Worm (Caenorhabditis elegans) whole organism, late embryonic: Measurements from ENCODE around the gene sup-10.

Experiments used
- ama-1 ChIP-seq: fragments of 150-350 bp; optimal IDR thresholded peaks from 2 replicates; lab custom pipeline; 2014
- ceh-2 ChIP-seq: sonication (generic microtip); optimal IDR thresholded peaks from 2 replicates; lab custom pipeline; 2016; ENCODE audit warnings: missing genotype, missing genetic modification characterization, missing compliant biosample characterization
- ceh-30 ChIP-seq: fragments of 150-350 bp; optimal IDR thresholded peaks from 2 replicates; lab custom pipeline; 2014; ENCODE audit warnings: missing biosample characterization, missing genetic modification characterization
- ceh-31 ChIP-seq: sonication (generic microtip); optimal IDR thresholded peaks from 2 replicates; lab custom pipeline; 2016; ENCODE audit warnings: missing genetic modification characterization, missing compliant biosample characterization
- ceh-45 ChIP-seq: fragments of 200-800 bp; sonication (Bioruptor generic); IDR thresholded peaks from 2 replicates; pipeline ENCODE4 v1.3.6; 2022; ENCODE audit warnings: missing genetic modification reagents, missing genetic modification characterization, missing compliant biosample characterization
- fkh-6 ChIP-seq: sonication (generic microtip); optimal IDR thresholded peaks from 2 replicates; lab custom pipeline; 2016; ENCODE audit warnings: missing genetic modification characterization, missing compliant biosample characterization
- hlh-8 ChIP-seq: sonication (generic microtip); optimal IDR thresholded peaks from 2 replicates; lab custom pipeline; 2016; ENCODE audit warnings: missing genotype, missing genetic modification characterization, missing compliant biosample characterization
- lim-6 ChIP-seq: sonication (generic microtip); optimal IDR thresholded peaks from 2 replicates; lab custom pipeline; 2016; ENCODE audit warnings: missing genetic modification characterization, missing compliant biosample characterization
- sox-4 ChIP-seq: sonication (generic microtip); optimal IDR thresholded peaks from 2 replicates; lab custom pipeline; 2017; ENCODE audit warnings: mild to moderate bottlenecking, missing genetic modification characterization, inconsistent platforms, missing compliant biosample characterization

DNA sequence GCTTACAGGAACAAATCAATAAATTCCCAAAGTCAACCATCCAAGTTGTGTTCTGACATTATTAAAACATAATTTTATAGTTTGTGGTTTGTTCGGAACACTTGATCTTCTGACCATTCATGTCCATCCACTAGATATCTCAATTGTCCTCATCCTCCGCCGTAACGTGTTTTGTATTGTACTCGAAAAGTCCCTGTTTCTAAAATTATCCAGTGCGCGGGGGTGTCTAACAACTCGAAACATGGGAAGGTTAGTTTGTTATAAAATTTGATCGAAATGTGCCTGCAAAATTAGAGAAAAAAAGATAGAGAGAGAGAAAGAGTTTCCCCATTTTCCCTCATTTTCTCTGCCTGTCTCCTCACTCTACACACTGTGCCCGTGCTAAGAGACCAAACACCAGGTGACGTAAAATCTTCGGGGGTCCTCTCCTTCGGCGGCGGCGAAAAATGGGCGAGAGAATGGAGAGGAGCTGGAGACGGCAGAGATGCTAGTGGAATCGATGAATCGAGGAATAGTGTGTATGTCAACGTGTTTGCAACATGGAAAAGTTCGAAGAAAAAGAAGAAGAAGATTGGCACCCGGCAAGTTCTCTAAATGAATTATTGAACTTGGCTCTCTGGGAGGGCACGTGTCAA is 22.5 kb upstream of the sup-10 start:
- TF ChIP-seq sox-4 (tag; lab: Kevin White, UChicago) (no peak), ceh-31 (tag; lab: Kevin White, UChicago) (peak; percentile 83), ama-1 (no peak), ceh-45 (GFP tag; lab: Robert Waterston, UW) (no peak), fkh-6 (tag; lab: Kevin White, UChicago) (no peak), hlh-8 (tag; lab: Kevin White, UChicago) (peak; percentile 75), lim-6 (tag; lab: Kevin White, UChicago) (no peak), ceh-2 (no peak), ceh-30 (tag; lab: Kevin White, UChicago) (no peak)
